Worm (Caenorhabditis elegans) whole organism, mixed stage, embryonic: ENCODE measurements around the gene lido-5.

Experiments used
- blmp-1 ChIP-seq: fragments of 150-350 bp; optimal IDR thresholded peaks from 2 replicates; lab custom pipeline; 2014; ENCODE audit warnings: missing biosample characterization, missing genetic modification characterization
- lin-13 ChIP-seq: fragments of 150-350 bp; optimal IDR thresholded peaks from 2 replicates; lab custom pipeline; 2014; ENCODE audit warnings: missing biosample characterization, missing genetic modification characterization
- lsy-2 ChIP-seq: fragments of 150-350 bp; optimal IDR thresholded peaks from 2 replicates; lab custom pipeline; 2014; ENCODE audit warnings: missing biosample characterization, missing genetic modification characterization
- mab-5 ChIP-seq: fragments of 150-350 bp; optimal IDR thresholded peaks from 2 replicates; lab custom pipeline; 2014; ENCODE audit warnings: missing biosample characterization, missing genetic modification characterization
- nhr-12 ChIP-seq: fragments of 150-350 bp; optimal IDR thresholded peaks from 2 replicates; lab custom pipeline; 2014; ENCODE audit warnings: missing biosample characterization, missing genetic modification characterization
- nhr-28 ChIP-seq: fragments of 150-350 bp; optimal IDR thresholded peaks from 2 replicates; lab custom pipeline; 2014; ENCODE audit warnings: missing biosample characterization, missing genetic modification characterization
- tbx-8 ChIP-seq: fragments of 200-800 bp; sonication (Bioruptor generic); optimal IDR thresholded peaks from 2 replicates; lab custom pipeline; 2018; ENCODE audit warnings: mild to moderate bottlenecking, missing genetic modification characterization, moderate library complexity, missing compliant biosample characterization
- unc-62 ChIP-seq: fragments of 150-350 bp; optimal IDR thresholded peaks from 2 replicates; lab custom pipeline; 2014; ENCODE audit warnings: missing biosample characterization, missing genetic modification reagents, missing genetic modification characterization

DNA sequence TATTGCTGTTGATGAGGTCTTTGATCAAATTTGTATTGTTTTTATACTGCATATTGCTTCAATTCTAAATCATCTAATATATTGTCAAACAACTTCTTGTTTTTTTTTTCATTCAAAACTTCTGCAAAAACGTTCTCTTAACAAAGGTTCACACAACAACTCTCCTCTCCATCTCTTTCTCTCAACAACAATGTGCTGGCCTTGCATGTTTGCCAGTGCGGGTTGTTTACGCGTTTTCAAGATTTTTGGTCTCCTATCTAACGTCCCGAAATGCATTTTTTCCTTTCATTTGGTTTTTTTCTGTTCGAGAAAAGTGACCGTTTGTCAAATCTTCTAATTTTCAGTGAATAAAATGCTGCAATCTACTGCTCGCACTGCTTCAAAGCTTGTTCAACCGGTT is 18.0 kb downstream of the lido-5 start, which contains the start of gene sod-3:
- no peak for TF ChIP-seq lsy-2 (tag; lab: Kevin White, UChicago)
- no peak for TF ChIP-seq tbx-8 (GFP tag; lab: Kevin White, UChicago)
- TF ChIP-seq mab-5 (tag; lab: Kevin White, UChicago), result no peak
- no peak for TF ChIP-seq lin-13
- no peak for TF ChIP-seq nhr-28 (tag; lab: Kevin White, UChicago)
- TF ChIP-seq unc-62, result no peak
- no peak for TF ChIP-seq blmp-1
- TF ChIP-seq nhr-12, result no peak
